Fruit fly (Drosophila melanogaster) whole organism, embryonic: ENCODE measurements around the gene fit.

Experiments
- CG10209 ChIP-seq: fragments of 200-800 bp; sonication (Bioruptor generic); optimal IDR thresholded peaks from 3 replicates; lab custom pipeline; 2017; ENCODE audit warnings: missing biosample characterization, mild to moderate bottlenecking, missing genetic modification characterization, missing genetic modification reagents
- CG12391 ChIP-seq: fragments of 200-800 bp; sonication (Bioruptor generic); optimal IDR thresholded peaks from 3 replicates; lab custom pipeline; 2018; ENCODE audit warnings: missing biosample characterization, mild to moderate bottlenecking, missing genetic modification characterization, moderate library complexity
- CG13624 ChIP-seq: fragments of 200-800 bp; sonication (Bioruptor generic); optimal IDR thresholded peaks from 2 replicates; lab custom pipeline; 2016; ENCODE audit warnings: missing biosample characterization, missing genetic modification characterization
- CG13894 ChIP-seq: fragments of 200-800 bp; sonication (Bioruptor generic); optimal IDR thresholded peaks from 3 replicates; lab custom pipeline; 2018; ENCODE audit warnings: missing biosample characterization, mild to moderate bottlenecking, missing genetic modification characterization, moderate library complexity
- CG15269 ChIP-seq: fragments of 200-800 bp; sonication (Bioruptor generic); optimal IDR thresholded peaks from 2 replicates; lab custom pipeline; 2018; ENCODE audit warnings: missing biosample characterization, mild to moderate bottlenecking, missing genetic modification characterization, moderate library complexity
- CG1602 ChIP-seq: fragments of 200-800 bp; sonication (Bioruptor generic); optimal IDR thresholded peaks from 3 replicates; lab custom pipeline; 2016; ENCODE audit warnings: missing biosample characterization, missing genetic modification characterization
- CG16813 ChIP-seq: fragments of 200-800 bp; sonication (Bioruptor generic); IDR thresholded peaks from 3 replicates; pipeline ENCODE4 v1.3.6; 2022; ENCODE audit warnings: missing biosample characterization, missing genetic modification characterization; ENCODE audit not compliant: partially characterized antibody
- CG17361 ChIP-seq: fragments of 200-800 bp; sonication (Bioruptor generic); IDR thresholded peaks from 3 replicates; pipeline ENCODE4 v1.3.6; 2022; ENCODE audit warnings: missing biosample characterization, missing genetic modification characterization
- CG18262 ChIP-seq: fragments of 200-800 bp; optimal IDR thresholded peaks from 3 replicates; lab custom pipeline; 2019; ENCODE audit warnings: missing biosample characterization, mild to moderate bottlenecking, missing genetic modification characterization, moderate library complexity
- CG2202 ChIP-seq: fragments of 200-800 bp; sonication (Bioruptor generic); optimal IDR thresholded peaks from 2 replicates; lab custom pipeline; 2018; ENCODE audit warnings: missing biosample characterization, mild to moderate bottlenecking, missing genetic modification characterization
- CG3995 ChIP-seq: fragments of 200-800 bp; sonication (Bioruptor generic); optimal IDR thresholded peaks from 3 replicates; lab custom pipeline; 2016; ENCODE audit warnings: missing biosample characterization, missing genetic modification characterization
- CG5953 ChIP-seq: fragments of 200-800 bp; sonication (Bioruptor generic); IDR thresholded peaks from 2 replicates; pipeline ENCODE4 v1.3.6; 2022; ENCODE audit warnings: missing biosample characterization, missing genetic modification characterization
- CG7556 ChIP-seq: fragments of 200-800 bp; sonication (Bioruptor generic); optimal IDR thresholded peaks from 2 replicates; lab custom pipeline; 2017; ENCODE audit warnings: missing biosample characterization, mild to moderate bottlenecking, missing genetic modification characterization
- CG7745 ChIP-seq: fragments of 200-800 bp; sonication (Bioruptor generic); optimal IDR thresholded peaks from 2 replicates; lab custom pipeline; 2018; ENCODE audit warnings: missing biosample characterization, mild to moderate bottlenecking, missing genetic modification characterization, moderate library complexity
- CG8388 ChIP-seq: fragments of 200-800 bp; sonication (Bioruptor generic); optimal IDR thresholded peaks from 2 replicates; lab custom pipeline; 2019; ENCODE audit warnings: missing biosample characterization, mild to moderate bottlenecking, missing genetic modification characterization, moderate library complexity
- CG9727 ChIP-seq: fragments of 200-800 bp; sonication (Bioruptor generic); optimal IDR thresholded peaks from 3 replicates; lab custom pipeline; 2017; ENCODE audit warnings: missing biosample characterization, mild to moderate bottlenecking, missing genetic modification characterization
- D19A ChIP-seq: fragments of 200-800 bp; optimal IDR thresholded peaks from 3 replicates; lab custom pipeline; 2019; ENCODE audit warnings: missing biosample characterization, mild to moderate bottlenecking, missing genetic modification characterization, moderate library complexity
- Dbx ChIP-seq: fragments of 200-800 bp; sonication (Bioruptor generic); IDR thresholded peaks from 3 replicates; pipeline ENCODE4 v1.3.6; 2022; ENCODE audit warnings: missing biosample characterization, missing genetic modification characterization
- Dek ChIP-seq: fragments of 200-800 bp; sonication (Bioruptor generic); optimal IDR thresholded peaks from 3 replicates; lab custom pipeline; 2019; ENCODE audit warnings: missing biosample characterization, mild to moderate bottlenecking, missing genetic modification characterization, moderate library complexity
- HLH4C ChIP-seq: fragments of 200-800 bp; sonication (Bioruptor generic); IDR thresholded peaks from 3 replicates; pipeline ENCODE4 v1.3.6; 2022; ENCODE audit warnings: missing biosample characterization, missing genetic modification characterization; ENCODE audit not compliant: partially characterized antibody
- Mad ChIP-seq: fragments of 200-800 bp; sonication (Bioruptor generic); optimal IDR thresholded peaks from 2 replicates; lab custom pipeline; 2016; ENCODE audit warnings: missing biosample characterization, missing genetic modification characterization
- Med ChIP-seq: fragments of 200-800 bp; sonication (Bioruptor generic); peaks from one replicate; lab custom pipeline; 2016; ENCODE audit warnings: missing biosample characterization, missing genetic modification characterization, mild to moderate bottlenecking, inconsistent platforms, moderate library complexity
- Nf-YB ChIP-seq: fragments of 200-800 bp; sonication (Bioruptor generic); optimal IDR thresholded peaks from 3 replicates; lab custom pipeline; 2019; ENCODE audit warnings: missing biosample characterization, mild to moderate bottlenecking, missing genetic modification characterization, moderate library complexity
- Rx ChIP-seq: fragments of 200-800 bp; sonication (Bioruptor generic); IDR thresholded peaks from 2 replicates; pipeline ENCODE4 v1.3.6; 2022; ENCODE audit warnings: missing biosample characterization, missing genetic modification characterization
- dmrt11E ChIP-seq: fragments of 200-800 bp; sonication (Bioruptor generic); optimal IDR thresholded peaks from 3 replicates; lab custom pipeline; 2018; ENCODE audit warnings: missing biosample characterization, mild to moderate bottlenecking, missing genetic modification characterization, moderate library complexity
- exex ChIP-seq: fragments of 200-800 bp; sonication (Bioruptor generic); optimal IDR thresholded peaks from 4 replicates; lab custom pipeline; 2018; ENCODE audit warnings: missing biosample characterization, mild to moderate bottlenecking, missing genetic modification characterization, moderate library complexity
- fd64A ChIP-seq: fragments of 200-800 bp; sonication (Bioruptor generic); optimal IDR thresholded peaks from 3 replicates; lab custom pipeline; 2018; ENCODE audit warnings: missing biosample characterization, mild to moderate bottlenecking, missing genetic modification characterization
- gce ChIP-seq: fragments of 200-800 bp; sonication (Bioruptor generic); IDR thresholded peaks from 3 replicates; pipeline ENCODE4 v1.3.6; 2022; ENCODE audit warnings: missing biosample characterization, missing genetic modification characterization
- grn ChIP-seq: fragments of 200-800 bp; sonication (Bioruptor generic); optimal IDR thresholded peaks from 3 replicates; lab custom pipeline; 2017; ENCODE audit warnings: missing biosample characterization, missing genetic modification characterization
- gsb-n ChIP-seq: fragments of 200-800 bp; sonication (Bioruptor generic); optimal IDR thresholded peaks from 3 replicates; lab custom pipeline; 2018; ENCODE audit warnings: missing biosample characterization, mild to moderate bottlenecking, missing genetic modification characterization
- ham ChIP-seq: fragments of 200-800 bp; sonication (Bioruptor generic); IDR thresholded peaks from 2 replicates; pipeline ENCODE4 v1.3.6; 2022; ENCODE audit warnings: missing biosample characterization, missing genetic modification characterization
- klu ChIP-seq: fragments of 200-800 bp; sonication (Bioruptor generic); IDR thresholded peaks from 2 replicates; pipeline ENCODE4 v1.3.6; 2022; ENCODE audit warnings: missing biosample characterization, missing genetic modification characterization
- lola ChIP-seq, 3 experiments: fragments of >200 bp in 2 of 3; fragments of 200-800 bp in 1 of 3; sonication (Bioruptor generic) in 1 of 3; optimal IDR thresholded peaks; 2 replicates each; lab custom pipeline; 2017 to 2019; ENCODE audit warnings: missing biosample characterization in 3 of 3, missing genetic modification characterization in 3 of 3, mild to moderate bottlenecking in 1 of 3, moderate library complexity in 1 of 3
- lov ChIP-seq, 2 experiments: fragments of 200-800 bp in 1 of 2; fragments of >200 bp in 1 of 2; sonication (Bioruptor generic) in 1 of 2; IDR thresholded peaks in 1 of 2; optimal IDR thresholded peaks in 1 of 2; 2 replicates in 1 of 2; 3 replicates in 1 of 2; pipeline versions ENCODE4 v1.3.6 to Lab custom; 2017 to 2022; ENCODE audit warnings: missing biosample characterization in 1 of 2, missing genetic modification characterization in 1 of 2
- mld ChIP-seq: fragments of 200-800 bp; sonication (Bioruptor generic); IDR thresholded peaks from 3 replicates; pipeline ENCODE4 v1.3.6; 2022; ENCODE audit warnings: missing biosample characterization, missing genetic modification characterization; ENCODE audit not compliant: partially characterized antibody
- nmo ChIP-seq: fragments of 200-800 bp; sonication (Bioruptor generic); optimal IDR thresholded peaks from 2 replicates; lab custom pipeline; 2018; ENCODE audit warnings: missing biosample characterization, mild to moderate bottlenecking, missing genetic modification characterization, moderate library complexity
- odd ChIP-seq: fragments of 200-800 bp; sonication (Bioruptor generic); optimal IDR thresholded peaks from 2 replicates; lab custom pipeline; 2017; ENCODE audit warnings: missing biosample characterization, mild to moderate bottlenecking, missing genetic modification characterization
- pan ChIP-seq, 4 experiments: fragments of >200 bp in 3 of 4; fragments of 200-800 bp in 1 of 4; sonication (Bioruptor generic) in 1 of 4; optimal IDR thresholded peaks in 3 of 4; IDR thresholded peaks in 1 of 4; 2 replicates each; pipeline versions ENCODE4 v1.3.6 to Lab custom; 2017 to 2022; ENCODE audit warnings: missing biosample characterization in 2 of 4, missing genetic modification characterization in 2 of 4, mixed read lengths in 1 of 4
- row ChIP-seq: fragments of 200-800 bp; sonication (Bioruptor generic); IDR thresholded peaks from 3 replicates; pipeline ENCODE4 v1.3.6; 2022; ENCODE audit warnings: missing biosample characterization, missing genetic modification characterization
- sc ChIP-seq, 3 experiments: fragments of >200 bp in 2 of 3; fragments of 200-800 bp in 1 of 3; sonication (Bioruptor generic) in 1 of 3; optimal IDR thresholded peaks; 2 replicates in 2 of 3; 3 replicates in 1 of 3; lab custom pipeline; 2017; ENCODE audit warnings: mild to moderate bottlenecking in 1 of 3, missing biosample characterization in 1 of 3, missing genetic modification characterization in 1 of 3, missing genetic modification reagents in 1 of 3
- sens-2 ChIP-seq: fragments of 200-800 bp; sonication (Bioruptor generic); IDR thresholded peaks from 2 replicates; pipeline ENCODE4 v1.3.6; 2022; ENCODE audit warnings: missing biosample characterization, missing genetic modification characterization
- vvl ChIP-seq: fragments of 200-800 bp; sonication (Bioruptor generic); IDR thresholded peaks from 2 replicates; pipeline ENCODE4 v1.3.6; 2022; ENCODE audit warnings: missing biosample characterization, missing genetic modification characterization

fit gene

DNA sequence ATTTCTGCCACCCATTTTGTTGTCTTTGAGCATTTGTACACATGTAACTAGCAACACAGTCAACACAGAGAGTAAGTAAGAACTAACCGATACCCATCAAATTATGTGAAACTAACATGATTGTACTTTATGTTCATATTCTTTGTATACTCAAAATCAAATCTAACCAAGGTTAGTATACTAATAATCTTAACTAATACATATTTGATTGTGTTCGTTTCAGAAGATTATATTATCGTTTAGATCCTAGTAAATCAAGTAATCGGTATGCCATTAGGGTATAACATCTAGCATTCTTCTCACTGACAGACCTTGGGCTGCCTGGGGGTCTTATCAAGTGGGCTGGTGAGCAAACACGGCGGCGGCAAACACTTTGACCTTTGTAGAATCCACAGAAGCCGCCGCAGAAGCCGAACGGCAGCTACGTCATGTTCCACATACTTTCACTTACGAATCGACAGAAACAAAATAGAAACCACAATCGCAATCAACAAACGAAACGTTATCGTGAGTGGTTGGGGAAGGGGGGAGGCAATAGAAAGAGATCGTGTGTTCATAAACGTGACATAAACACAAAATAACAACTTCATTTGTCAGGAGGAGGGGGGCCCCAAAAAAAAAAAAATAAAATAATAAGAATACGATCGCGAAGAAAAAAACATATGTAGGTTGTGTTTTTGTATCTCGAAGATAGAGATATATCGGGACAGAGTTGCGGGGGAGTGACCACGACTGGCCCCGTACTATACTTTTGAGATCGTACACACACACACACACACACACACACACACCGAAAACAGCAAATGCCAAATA lies 48.7 kb downstream of the fit start (continued):
- TF ChIP-seq CG12391 (tag; lab: Kevin White, UChicago) (peak; percentile 24), ham (GFP tag; lab: Robert Waterston, UW) (no peak), Mad (GFP tag; lab: Kevin White, UChicago) (no peak), CG2202 (tag; lab: Kevin White, UChicago) (peak; percentile 48), Med (GFP tag; lab: Kevin White, UChicago) (peak; percentile 30), CG8388 (peak; percentile 1), lov (optimal IDR thresholded peaks at IDR 0.05; lab: Kevin White, UChicago) (no peak), lov (GFP tag; IDR thresholded peaks at IDR 0.05; lab: Robert Waterston, UW) (0 out of 3 replicates have a peak, but pooled peaks have one; percentile 32), sc (optimal IDR thresholded peaks at IDR 0.05; lab: Kevin White, UChicago) (no peak), sc (GFP tag; optimal IDR thresholded peaks at IDR 0.05; lab: Kevin White, UChicago) (peak; percentile 16), sens-2 (GFP tag; lab: Robert Waterston, UW) (no peak), exex (peak; percentile 25), CG10209 (GFP tag; lab: Kevin White, UChicago) (peak; percentile 14), CG16813 (GFP tag; lab: Robert Waterston, UW) (no peak), CG3995 (GFP tag; lab: Kevin White, UChicago) (no peak), CG5953 (GFP tag; lab: Robert Waterston, UW) (0 out of 2 replicates have a peak, but pooled peaks have one; percentile 14), Dek (tag; lab: Kevin White, UChicago) (no peak), lola (GFP tag; optimal IDR thresholded peaks at IDR 0.05; lab: Kevin White, UChicago) (peak in 1 of 3 experiments; percentile 63), CG1602 (peak; percentile 11), HLH4C (GFP tag; lab: Robert Waterston, UW) (peak; percentile 56; the same call in 2 of the 3 replicates), Rx (GFP tag; lab: Robert Waterston, UW) (no peak), dmrt11E (tag; lab: Kevin White, UChicago) (peak; percentile 65), pan (optimal IDR thresholded peaks at IDR 0.05; lab: Kevin White, UChicago) (peak in 1 of 2 experiments; percentile 56), pan (GFP tag; optimal IDR thresholded peaks at IDR 0.05 in 1 of 2, IDR thresholded peaks at IDR 0.05 in 1 of 2) (no peak), klu (0 out of 2 replicates have a peak, but pooled peaks have one; percentile 31), Dbx (GFP tag; lab: Robert Waterston, UW) (no peak), vvl (GFP tag; lab: Robert Waterston, UW) (peak; percentile 12; the same call in 1 of the 2 replicates), fd64A (peak; percentile 4), odd (GFP tag; lab: Kevin White, UChicago) (peak; percentile 39), gsb-n (tag; lab: Kevin White, UChicago) (no peak), CG7745 (no peak), CG9727 (GFP tag; lab: Kevin White, UChicago) (peak; percentile 59), mld (GFP tag; lab: Robert Waterston, UW) (no peak), CG15269 (no peak), CG17361 (GFP tag; lab: Robert Waterston, UW) (peak; percentile 44; the same call in 1 of the 3 replicates), CG18262 (tag; lab: Kevin White, UChicago) (peak; percentile 29), CG13624 (GFP tag; lab: Kevin White, UChicago) (no peak), nmo (GFP tag; lab: Kevin White, UChicago) (peak; percentile 14), gce (0 out of 3 replicates have a peak, but pooled peaks have one; percentile 10), D19A (tag; lab: Kevin White, UChicago) (no peak), grn (peak; percentile 66), row (peak; percentile 46; the same call in 2 of the 3 replicates), CG7556 (GFP tag; lab: Kevin White, UChicago) (peak; percentile 5), CG13894 (tag; lab: Kevin White, UChicago) (peak; percentile 7), Nf-YB (peak; percentile 20)
